Worm (Caenorhabditis elegans): ENCODE data around the gene pqn-89.

DNA sequence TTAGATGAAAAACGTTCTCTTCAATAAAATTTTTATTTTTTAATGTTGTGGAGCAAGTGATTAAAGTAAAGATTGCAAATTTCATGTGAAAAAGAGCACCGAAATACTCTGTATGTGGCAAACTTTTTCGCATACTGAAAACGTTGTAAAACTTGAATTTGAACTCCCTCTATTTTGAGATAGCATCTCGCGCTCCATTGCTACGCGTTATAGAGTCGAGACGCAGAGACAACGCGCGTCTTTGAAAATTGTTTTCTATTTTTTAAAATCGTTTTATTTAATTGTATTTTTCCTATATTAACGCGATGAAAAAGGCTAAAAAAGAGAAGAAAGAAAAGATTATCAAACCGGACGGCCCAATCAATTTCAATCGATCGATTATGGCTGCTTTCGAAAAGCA lies 42.1 kb downstream of the pqn-89 start, which contains the start of gene fan-1:
- TF ChIP-seq dao-5 (tag; optimal IDR thresholded peaks at IDR 0.05) = no peak
- peak; percentile 61 for TF ChIP-seq him-1 (tag; optimal IDR thresholded peaks at IDR 0.05)
